Worm (Caenorhabditis elegans): ENCODE data around the gene F21D5.9.

Gene F21D5.9

ce11 chrIV:8764567-8764966 is 40.7 kb downstream of the F21D5.9 start, which contains the start of gene cdc-50.B:
Gene cdc-50.B (plus strand): TSS chrIV:8764867.
- TF ChIP-seq ztf-16 (tag; optimal IDR thresholded peaks at IDR 0.05) (no peak), pat-9 (tag; optimal IDR thresholded peaks at IDR 0.05) (no peak), fkh-6 (tag; optimal IDR thresholded peaks at IDR 0.05) (no peak), zip-5 (tag; optimal IDR thresholded peaks at IDR 0.05) (no peak), eyg-1 (tag; optimal IDR thresholded peaks at IDR 0.05) (no peak), fkh-10 (GFP tag; optimal IDR thresholded peaks at IDR 0.05) (no peak), lin-11 (tag; optimal IDR thresholded peaks at IDR 0.05) (no peak), ceh-14 (tag; optimal IDR thresholded peaks at IDR 0.05) (no peak), pqm-1 (tag; optimal IDR thresholded peaks at IDR 0.05) (no peak), K09A11.1 (tag; optimal IDR thresholded peaks at IDR 0.05; ENCODE audit: insufficient read depth) (no peak), unc-42 (tag; optimal IDR thresholded peaks at IDR 0.05) (no peak), ceh-45 (GFP tag; IDR thresholded peaks at IDR 0.05) (no peak)

- TF ChIP-seq ceh-18 (tag; optimal IDR thresholded peaks at IDR 0.05) (no peak), fkh-10 (GFP tag; optimal IDR thresholded peaks at IDR 0.05) (no peak), gmeb-2 (tag; optimal IDR thresholded peaks at IDR 0.05) (no peak), fkh-6 (tag; optimal IDR thresholded peaks at IDR 0.05) (no peak), elt-4 (tag; optimal IDR thresholded peaks at IDR 0.05) (no peak), zip-5 (tag; optimal IDR thresholded peaks at IDR 0.05) (no peak), ceh-19 (GFP tag; optimal IDR thresholded peaks at IDR 0.05) (no peak), ztf-16 (tag; optimal IDR thresholded peaks at IDR 0.05) (no peak), C08G9.2 (tag; optimal IDR thresholded peaks at IDR 0.05) (no peak), ttx-3 (tag; optimal IDR thresholded peaks at IDR 0.05) (no peak), C38D4.7 (GFP tag; optimal IDR thresholded peaks at IDR 0.05) (no peak), pha-2 (tag; optimal IDR thresholded peaks at IDR 0.05) (no peak), ceh-45 (GFP tag; IDR thresholded peaks at IDR 0.05) (no peak), elt-2 (tag; optimal IDR thresholded peaks at IDR 0.05) (no peak), mec-3 (tag; optimal IDR thresholded peaks at IDR 0.05; ENCODE audit: borderline replicate concordance) (no peak)
Observed at ce11 chrIV:8769539-8769938, 45.7 kb downstream of the F21D5.9 start, which contains the start of gene F20C5.5. Gene F20C5.5 (minus strand): TSS chrIV:8769639.

- no peak for TF ChIP-seq unc-86 (tag; optimal IDR thresholded peaks at IDR 0.05)
- TF ChIP-seq ceh-14 (tag; optimal IDR thresholded peaks at IDR 0.05), result no peak
Observed at ce11 chrIV:8772800-8773256, 49.0 kb downstream of the F21D5.9 start, which contains the start of gene F20C5.6. Gene F20C5.6 (minus strand): TSS chrIV:8773206.
